Fruit fly (Drosophila melanogaster) whole organism, embryonic: ENCODE data around the gene Arfip.

Experiments
- ATbp ChIP-seq: fragments of 200-800 bp; sonication (Bioruptor generic); optimal IDR thresholded peaks from 2 replicates; lab custom pipeline; 2017; ENCODE audit warnings: missing biosample characterization, mild to moderate bottlenecking, missing genetic modification characterization, missing genetic modification reagents
- CG10462 ChIP-seq: fragments of 200-800 bp; sonication (Bioruptor generic); optimal IDR thresholded peaks from 2 replicates; lab custom pipeline; 2016; ENCODE audit warnings: missing biosample characterization, missing genetic modification characterization
- CG11723 ChIP-seq: fragments of 200-800 bp; sonication (Bioruptor generic); optimal IDR thresholded peaks from 2 replicates; lab custom pipeline; 2017; ENCODE audit warnings: missing biosample characterization, mild to moderate bottlenecking, missing genetic modification characterization
- CG13296 ChIP-seq: fragments of 200-800 bp; sonication (Bioruptor generic); optimal IDR thresholded peaks from 3 replicates; lab custom pipeline; 2018; ENCODE audit warnings: missing biosample characterization, mild to moderate bottlenecking, missing genetic modification characterization
- CG13894 ChIP-seq: fragments of 200-800 bp; sonication (Bioruptor generic); optimal IDR thresholded peaks from 3 replicates; lab custom pipeline; 2018; ENCODE audit warnings: missing biosample characterization, mild to moderate bottlenecking, missing genetic modification characterization, moderate library complexity
- CG14860 ChIP-seq: fragments of 200-800 bp; sonication (Bioruptor generic); IDR thresholded peaks from 3 replicates; pipeline ENCODE4 v1.3.6; 2022; ENCODE audit warnings: missing biosample characterization, missing genetic modification characterization; ENCODE audit not compliant: partially characterized antibody
- CG15601 ChIP-seq: fragments of 200-800 bp; sonication (Bioruptor generic); optimal IDR thresholded peaks from 3 replicates; lab custom pipeline; 2019; ENCODE audit warnings: missing biosample characterization, mild to moderate bottlenecking, missing genetic modification characterization, moderate library complexity
- CG16815 ChIP-seq: fragments of 200-800 bp; sonication (Bioruptor generic); optimal IDR thresholded peaks from 3 replicates; lab custom pipeline; 2017; ENCODE audit warnings: missing biosample characterization, mild to moderate bottlenecking, missing genetic modification characterization
- CG18619 ChIP-seq: fragments of 200-800 bp; sonication (Bioruptor generic); optimal IDR thresholded peaks from 3 replicates; lab custom pipeline; 2017; ENCODE audit warnings: missing biosample characterization, mild to moderate bottlenecking, missing genetic modification characterization
- CG2116 ChIP-seq: fragments of 200-800 bp; sonication (Bioruptor generic); optimal IDR thresholded peaks from 3 replicates; lab custom pipeline; 2018; ENCODE audit warnings: missing biosample characterization, mild to moderate bottlenecking, missing genetic modification characterization
- CG3163 ChIP-seq: fragments of 200-800 bp; sonication (Bioruptor generic); optimal IDR thresholded peaks from 3 replicates; lab custom pipeline; 2016; ENCODE audit warnings: missing biosample characterization, missing genetic modification characterization
- CG34422 ChIP-seq: fragments of 200-800 bp; sonication (Bioruptor generic); IDR thresholded peaks from 3 replicates; pipeline ENCODE4 v1.3.6; 2022; ENCODE audit warnings: missing biosample characterization, missing genetic modification characterization
- CG3726 ChIP-seq: fragments of 200-800 bp; sonication (Bioruptor generic); IDR thresholded peaks from 3 replicates; pipeline ENCODE4, ENCODE4 v1.3.6; 2022; ENCODE audit warnings: missing biosample characterization, missing genetic modification characterization
- CG3838 ChIP-seq: fragments of 200-800 bp; sonication (Bioruptor generic); optimal IDR thresholded peaks from 3 replicates; lab custom pipeline; 2016; ENCODE audit warnings: missing biosample characterization, missing genetic modification characterization
- CG8281 ChIP-seq: fragments of 200-800 bp; sonication (Bioruptor generic); optimal IDR thresholded peaks from 2 replicates; lab custom pipeline; 2018; ENCODE audit warnings: missing biosample characterization, mild to moderate bottlenecking, missing genetic modification characterization, moderate library complexity
- Dip2 ChIP-seq: fragments of 200-800 bp; sonication (Bioruptor generic); IDR thresholded peaks from 2 replicates; pipeline ENCODE4 v1.3.6; 2022; ENCODE audit warnings: missing biosample characterization, missing genetic modification characterization
- E2f1 ChIP-seq: fragments of 200-800 bp; sonication (Bioruptor generic); IDR thresholded peaks from 2 replicates; pipeline ENCODE4 v1.3.6; 2022; ENCODE audit warnings: missing biosample characterization, missing genetic modification characterization
- Gsc ChIP-seq: fragments of 200-800 bp; sonication (Bioruptor generic); IDR thresholded peaks from 2 replicates; pipeline ENCODE4 v1.3.6; 2022; ENCODE audit warnings: missing biosample characterization, missing genetic modification characterization
- HLH3B ChIP-seq: fragments of 200-800 bp; sonication (Bioruptor generic); IDR thresholded peaks from 2 replicates; pipeline ENCODE4 v1.3.6; 2022; ENCODE audit warnings: missing biosample characterization, missing genetic modification characterization
- Hey ChIP-seq: fragments of 200-800 bp; sonication (Bioruptor generic); optimal IDR thresholded peaks from 3 replicates; lab custom pipeline; 2018; ENCODE audit warnings: missing biosample characterization, mild to moderate bottlenecking, missing genetic modification characterization
- Hr39 ChIP-seq: fragments of >200 bp; optimal IDR thresholded peaks from 2 replicates; lab custom pipeline; 2017
- Hr51 ChIP-seq, 2 experiments: fragments of 200-800 bp; sonication (Bioruptor generic); optimal IDR thresholded peaks; 2 replicates in 1 of 2; 3 replicates in 1 of 2; lab custom pipeline; 2016 to 2018; ENCODE audit warnings: missing biosample characterization in 2 of 2, missing genetic modification characterization in 2 of 2, mild to moderate bottlenecking in 1 of 2, moderate library complexity in 1 of 2
- Jarid2 ChIP-seq: fragments of 200-800 bp; sonication (Bioruptor generic); optimal IDR thresholded peaks from 3 replicates; lab custom pipeline; 2017; ENCODE audit warnings: mild to moderate bottlenecking, missing biosample characterization, missing genetic modification reagents, missing genetic modification characterization
- Kr ChIP-seq: fragments of 200-800 bp; sonication (Bioruptor generic); optimal IDR thresholded peaks from 2 replicates; lab custom pipeline; 2017; ENCODE audit warnings: missing biosample characterization, mild to moderate bottlenecking, missing genetic modification characterization
- MTF-1 ChIP-seq: fragments of 200-800 bp; sonication (Bioruptor generic); optimal IDR thresholded peaks from 2 replicates; lab custom pipeline; 2018; ENCODE audit warnings: missing biosample characterization, mild to moderate bottlenecking, missing genetic modification characterization, borderline replicate concordance
- NC2α ChIP-seq: fragments of 200-800 bp; sonication (Bioruptor generic); optimal IDR thresholded peaks from 2 replicates; lab custom pipeline; 2016; ENCODE audit warnings: missing biosample characterization, missing genetic modification characterization
- Opbp ChIP-seq: fragments of 200-800 bp; sonication (Bioruptor generic); IDR thresholded peaks from 3 replicates; pipeline ENCODE4 v1.3.6; 2022; ENCODE audit warnings: missing biosample characterization, missing genetic modification characterization; ENCODE audit not compliant: partially characterized antibody
- Optix ChIP-seq: fragments of 200-800 bp; sonication (Bioruptor generic); IDR thresholded peaks from 3 replicates; pipeline ENCODE4 v1.3.6; 2022; ENCODE audit warnings: missing biosample characterization, missing genetic modification characterization
- Ptx1 ChIP-seq: fragments of 200-800 bp; sonication (Bioruptor generic); IDR thresholded peaks from 2 replicates; pipeline ENCODE4 v1.3.6; 2022; ENCODE audit warnings: missing biosample characterization, missing genetic modification characterization
- Trl ChIP-seq, 3 experiments: fragments of >200 bp in 2 of 3; fragments of 200-800 bp in 1 of 3; sonication (Bioruptor generic) in 1 of 3; optimal IDR thresholded peaks; 2 replicates in 1 of 3; 3 replicates in 2 of 3; lab custom pipeline; 2016 to 2017; ENCODE audit warnings: missing biosample characterization in 1 of 3, missing genetic modification characterization in 1 of 3
- Xrp1 ChIP-seq: fragments of 200-800 bp; sonication (Bioruptor generic); IDR thresholded peaks from 2 replicates; pipeline ENCODE4 v1.3.6; 2022; ENCODE audit warnings: missing biosample characterization, missing genetic modification characterization
- YL-1 ChIP-seq: fragments of 200-800 bp; sonication (Bioruptor generic); optimal IDR thresholded peaks from 3 replicates; lab custom pipeline; 2017; ENCODE audit warnings: missing biosample characterization, mild to moderate bottlenecking, missing genetic modification characterization
- ara ChIP-seq: fragments of 200-800 bp; sonication (Bioruptor generic); IDR thresholded peaks from 2 replicates; pipeline ENCODE4 v1.3.6; 2022; ENCODE audit warnings: missing biosample characterization, missing genetic modification characterization
- ato ChIP-seq: fragments of 200-800 bp; sonication (Bioruptor generic); IDR thresholded peaks from 2 replicates; pipeline ENCODE4 v1.3.6; 2022; ENCODE audit warnings: missing biosample characterization, missing genetic modification characterization; ENCODE audit not compliant: partially characterized antibody
- bigmax ChIP-seq: fragments of 200-800 bp; sonication (Bioruptor generic); optimal IDR thresholded peaks from 2 replicates; lab custom pipeline; 2018; ENCODE audit warnings: missing biosample characterization, mild to moderate bottlenecking, missing genetic modification characterization
- dmrt11E ChIP-seq: fragments of 200-800 bp; sonication (Bioruptor generic); optimal IDR thresholded peaks from 3 replicates; lab custom pipeline; 2018; ENCODE audit warnings: missing biosample characterization, mild to moderate bottlenecking, missing genetic modification characterization, moderate library complexity
- ewg ChIP-seq: fragments of 200-800 bp; sonication (Bioruptor generic); optimal IDR thresholded peaks from 3 replicates; lab custom pipeline; 2017; ENCODE audit warnings: mild to moderate bottlenecking, missing biosample characterization, missing genetic modification reagents, missing genetic modification characterization
- gce ChIP-seq: fragments of 200-800 bp; sonication (Bioruptor generic); IDR thresholded peaks from 3 replicates; pipeline ENCODE4 v1.3.6; 2022; ENCODE audit warnings: missing biosample characterization, missing genetic modification characterization
- knrl ChIP-seq: fragments of 200-800 bp; sonication (Bioruptor generic); IDR thresholded peaks from 3 replicates; pipeline ENCODE4 v1.3.6; 2022; ENCODE audit warnings: missing biosample characterization, missing genetic modification characterization; ENCODE audit not compliant: partially characterized antibody
- odd ChIP-seq: fragments of 200-800 bp; sonication (Bioruptor generic); optimal IDR thresholded peaks from 2 replicates; lab custom pipeline; 2017; ENCODE audit warnings: missing biosample characterization, mild to moderate bottlenecking, missing genetic modification characterization
- pan ChIP-seq, 4 experiments: fragments of >200 bp in 3 of 4; fragments of 200-800 bp in 1 of 4; sonication (Bioruptor generic) in 1 of 4; optimal IDR thresholded peaks in 3 of 4; IDR thresholded peaks in 1 of 4; 2 replicates each; pipeline versions ENCODE4 v1.3.6 to Lab custom; 2017 to 2022; ENCODE audit warnings: missing biosample characterization in 2 of 4, missing genetic modification characterization in 2 of 4, mixed read lengths in 1 of 4
- sc ChIP-seq, 3 experiments: fragments of >200 bp in 2 of 3; fragments of 200-800 bp in 1 of 3; sonication (Bioruptor generic) in 1 of 3; optimal IDR thresholded peaks; 2 replicates in 2 of 3; 3 replicates in 1 of 3; lab custom pipeline; 2017; ENCODE audit warnings: mild to moderate bottlenecking in 1 of 3, missing biosample characterization in 1 of 3, missing genetic modification characterization in 1 of 3, missing genetic modification reagents in 1 of 3
- sima ChIP-seq: fragments of 200-800 bp; sonication (Bioruptor generic); optimal IDR thresholded peaks from 2 replicates; lab custom pipeline; 2016; ENCODE audit warnings: missing biosample characterization, missing genetic modification characterization
- slp2 ChIP-seq: fragments of 200-800 bp; sonication (Bioruptor generic); optimal IDR thresholded peaks from 2 replicates; lab custom pipeline; 2016; ENCODE audit warnings: missing biosample characterization, missing genetic modification characterization
- ssp ChIP-seq: fragments of 200-800 bp; sonication (Bioruptor generic); IDR thresholded peaks from 2 replicates; pipeline ENCODE4 v1.3.6; 2022; ENCODE audit warnings: missing biosample characterization, missing genetic modification characterization
- twi ChIP-seq: fragments of 200-800 bp; optimal IDR thresholded peaks from 2 replicates; lab custom pipeline; 2019; ENCODE audit warnings: missing biosample characterization, mild to moderate bottlenecking, missing genetic modification characterization, moderate library complexity
- wor ChIP-seq: fragments of 200-800 bp; sonication (Bioruptor generic); IDR thresholded peaks from 2 replicates; pipeline ENCODE4 v1.3.6; 2022; ENCODE audit warnings: missing biosample characterization, missing genetic modification characterization
- zfh1 ChIP-seq: fragments of 200-800 bp; sonication (Bioruptor generic); IDR thresholded peaks from 3 replicates; pipeline ENCODE4 v1.3.6; 2022; ENCODE audit warnings: missing biosample characterization, missing genetic modification characterization

Gene Arfip

dm6 chr3R:11216156-11216630 lies 18.6 kb downstream of the Arfip start, which contains the start of the genes RpS25 and CG4820 (continued):
- TF ChIP-seq CG13894 (tag; lab: Kevin White, UChicago) (peak; percentile 83), ara (GFP tag; lab: Robert Waterston, UW) (peak; percentile 75), ATbp (GFP tag; lab: Kevin White, UChicago) (peak; percentile 87), Opbp (GFP tag; lab: Robert Waterston, UW) (peak; percentile 76), gce (GFP tag; lab: Robert Waterston, UW) (peak; percentile 86; the same call in 2 of the 3 replicates), Jarid2 (GFP tag; lab: Kevin White, UChicago) (peak; percentile 75), CG18619 (peak; percentile 95), knrl (GFP tag; lab: Robert Waterston, UW) (peak; percentile 91), CG11723 (peak; percentile 88), CG3838 (GFP tag; lab: Kevin White, UChicago) (peak; percentile 75), zfh1 (GFP tag; lab: Robert Waterston, UW) (peak; percentile 87), ssp (GFP tag; lab: Robert Waterston, UW) (peak; percentile 72), CG34422 (GFP tag; lab: Robert Waterston, UW) (peak; percentile 90), ato (GFP tag; lab: Robert Waterston, UW) (peak; percentile 64), pan (optimal IDR thresholded peaks at IDR 0.05; lab: Kevin White, UChicago) (no peak), pan (GFP tag; optimal IDR thresholded peaks at IDR 0.05 in 1 of 2, IDR thresholded peaks at IDR 0.05 in 1 of 2) (peak in 1 of 2 experiments; percentile 89), ewg (GFP tag; lab: Kevin White, UChicago) (peak; percentile 95), CG14860 (GFP tag; lab: Robert Waterston, UW) (peak; percentile 77), CG2116 (GFP tag; lab: Kevin White, UChicago) (peak; percentile 95), slp2 (GFP tag; lab: Kevin White, UChicago) (peak; percentile 90), sc (optimal IDR thresholded peaks at IDR 0.05; lab: Kevin White, UChicago) (no peak), sc (GFP tag; optimal IDR thresholded peaks at IDR 0.05; lab: Kevin White, UChicago) (peak; percentile 86), Hr51 (GFP tag; optimal IDR thresholded peaks at IDR 0.05; lab: Kevin White, UChicago) (peak; percentile 84 to 86), Ptx1 (GFP tag; lab: Robert Waterston, UW) (peak; percentile 79), dmrt11E (tag; lab: Kevin White, UChicago) (peak; percentile 85), Dip2 (no peak), CG3163 (GFP tag; lab: Kevin White, UChicago) (peak; percentile 82), bigmax (GFP tag; lab: Kevin White, UChicago) (peak; percentile 92), CG8281 (tag; lab: Kevin White, UChicago) (peak; percentile 72), sima (GFP tag; lab: Kevin White, UChicago) (peak; percentile 73), twi (tag; lab: Kevin White, UChicago) (peak; percentile 84), Kr (GFP tag; lab: Kevin White, UChicago) (peak; percentile 72), CG13296 (GFP tag; lab: Kevin White, UChicago) (peak; percentile 95), CG10462 (peak; percentile 76), NC2α (peak; percentile 84), Trl (optimal IDR thresholded peaks at IDR 0.05; lab: Kevin White, UChicago) (no peak), Trl (GFP tag; optimal IDR thresholded peaks at IDR 0.05; lab: Kevin White, UChicago) (peak; percentile 96), HLH3B (GFP tag; lab: Robert Waterston, UW) (peak; percentile 82), wor (GFP tag; lab: Robert Waterston, UW) (0 out of 2 replicates have a peak, but pooled peaks have one; percentile 44), Hr39 (lab: Kevin White, UChicago) (no peak), Optix (GFP tag; lab: Robert Waterston, UW) (peak; percentile 81), MTF-1 (GFP tag; lab: Kevin White, UChicago) (peak; percentile 96), Hey (tag; lab: Kevin White, UChicago) (peak; percentile 85), Xrp1 (peak; percentile 48; the same call in 1 of the 2 replicates), Gsc (no peak), odd (peak; percentile 94), CG15601 (tag; lab: Kevin White, UChicago) (peak; percentile 93), YL-1 (GFP tag; lab: Kevin White, UChicago) (peak; percentile 99), CG16815 (GFP tag; lab: Kevin White, UChicago) (peak; percentile 57), CG3726 (GFP tag; lab: Robert Waterston, UW) (no peak), E2f1 (GFP tag; lab: Robert Waterston, UW) (peak; percentile 78)
